Worm (Caenorhabditis elegans): ENCODE results near the gene cyn-1.

cyn-1 gene

DNA sequence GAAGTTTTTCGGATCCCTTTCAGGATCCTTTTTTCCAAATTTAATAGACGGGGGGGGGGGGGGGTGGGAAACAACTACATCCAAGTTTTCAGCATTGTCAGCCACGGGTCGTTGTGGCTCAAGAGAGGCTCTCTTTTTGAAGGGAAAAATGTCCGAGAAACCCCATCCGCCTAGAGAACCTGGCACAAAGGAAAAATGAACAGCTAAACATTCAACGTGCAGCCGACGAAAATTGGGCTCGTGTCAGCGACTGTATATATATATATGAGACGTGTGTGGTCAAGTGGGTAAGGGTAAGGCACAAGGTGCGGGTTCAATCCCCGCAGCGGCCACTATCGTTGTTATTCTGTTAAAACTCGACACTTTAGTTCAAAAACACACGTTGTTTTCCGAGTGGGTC is 2.7 kb downstream of the cyn-1 start, which contains the start of gene Y49A3A.4:
Y49A3A.4 (minus strand) TSS at position 314 of the 400 bp plus-strand sequence.
- TF ChIP-seq nhr-90 (tag; optimal IDR thresholded peaks at IDR 0.05; ENCODE audit: poor library complexity), result peak; percentile 34
- TF ChIP-seq rnt-1 (tag; optimal IDR thresholded peaks at IDR 0.05), result peak; percentile 29
- TF ChIP-seq snpc-4 (tag; optimal IDR thresholded peaks at IDR 0.05), result peak; percentile 86
- TF ChIP-seq grh-1 (GFP tag; IDR thresholded peaks at IDR 0.05), result 0 out of 2 replicates have a peak, but pooled peaks have one; percentile 9
- no peak for TF ChIP-seq fkh-4 (tag; optimal IDR thresholded peaks at IDR 0.05; ENCODE audit: borderline replicate concordance)
- TF ChIP-seq nhr-85 (tag), result peak; percentile 13
- peak; percentile 13 for TF ChIP-seq nhr-71 (tag; optimal IDR thresholded peaks at IDR 0.05)
- TF ChIP-seq nhr-19 (GFP tag; conservative IDR thresholded peaks at IDR 0.05), result peak; percentile 32; the same call in 1 of the 2 replicates
- no peak for TF ChIP-seq pag-3 (tag; optimal IDR thresholded peaks at IDR 0.05; ENCODE audit: borderline replicate concordance, insufficient read depth)

- no peak for TF ChIP-seq aly-2 (tag; optimal IDR thresholded peaks at IDR 0.05)
- TF ChIP-seq efl-3 (GFP tag; optimal IDR thresholded peaks at IDR 0.05), result no peak
- no peak for TF ChIP-seq ceh-8 (GFP tag; optimal IDR thresholded peaks at IDR 0.05)
- no peak for TF ChIP-seq tlp-1 (tag; optimal IDR thresholded peaks at IDR 0.05)
- no peak for TF ChIP-seq pax-3 (tag; optimal IDR thresholded peaks at IDR 0.05)
- TF ChIP-seq ces-1 (GFP tag; optimal IDR thresholded peaks at IDR 0.05), result no peak
- TF ChIP-seq pag-3 (tag; optimal IDR thresholded peaks at IDR 0.05; ENCODE audit: borderline replicate concordance, insufficient read depth), result no peak
- no peak for TF ChIP-seq unc-130 (tag; optimal IDR thresholded peaks at IDR 0.05)
- TF ChIP-seq egl-13 (tag; optimal IDR thresholded peaks at IDR 0.05), result no peak
- no peak for TF ChIP-seq lin-39 (tag; optimal IDR thresholded peaks at IDR 0.05)
- no peak for TF ChIP-seq xbp-1 (tag; optimal IDR thresholded peaks at IDR 0.05)
- no peak for TF ChIP-seq ets-5 (GFP tag; IDR thresholded peaks at IDR 0.05)
- no peak for TF ChIP-seq grh-1 (GFP tag; IDR thresholded peaks at IDR 0.05)
- no peak for TF ChIP-seq C34B4.2 (tag; optimal IDR thresholded peaks at IDR 0.05)
Observed at ce11 chrV:14361973-14362372, 6.1 kb downstream of the cyn-1 start.

ce11 chrV:14364586-14365248 is 8.8 kb downstream of the cyn-1 start:
- TF ChIP-seq irx-1 (tag; optimal IDR thresholded peaks at IDR 0.05) (no peak), fos-1 (tag; optimal IDR thresholded peaks at IDR 0.05) (no peak), lir-3 (tag; optimal IDR thresholded peaks at IDR 0.05; ENCODE audit: poor library complexity) (no peak), vab-15 (tag; optimal IDR thresholded peaks at IDR 0.05) (no peak), unc-30 (tag; optimal IDR thresholded peaks at IDR 0.05) (no peak), efl-3 (GFP tag; optimal IDR thresholded peaks at IDR 0.05) (no peak), hpl-2 (GFP tag; optimal IDR thresholded peaks at IDR 0.05) (no peak), mef-2 (tag; optimal IDR thresholded peaks at IDR 0.05) (no peak), lsy-2 (tag; optimal IDR thresholded peaks at IDR 0.05) (no peak), lin-39 (tag; optimal IDR thresholded peaks at IDR 0.05) (no peak), nhr-77 (tag; optimal IDR thresholded peaks at IDR 0.05) (no peak), fkh-4 (tag; optimal IDR thresholded peaks at IDR 0.05; ENCODE audit: borderline replicate concordance) (no peak), nhr-71 (tag; optimal IDR thresholded peaks at IDR 0.05) (no peak), ceh-63 (GFP tag; optimal IDR thresholded peaks at IDR 0.05) (no peak), ceh-90 (tag; optimal IDR thresholded peaks at IDR 0.05) (no peak), C16A3.4 (tag; optimal IDR thresholded peaks at IDR 0.05) (no peak), nhr-20 (tag; optimal IDR thresholded peaks at IDR 0.05) (no peak), zip-4 (GFP tag; optimal IDR thresholded peaks at IDR 0.05) (no peak)

DNA sequence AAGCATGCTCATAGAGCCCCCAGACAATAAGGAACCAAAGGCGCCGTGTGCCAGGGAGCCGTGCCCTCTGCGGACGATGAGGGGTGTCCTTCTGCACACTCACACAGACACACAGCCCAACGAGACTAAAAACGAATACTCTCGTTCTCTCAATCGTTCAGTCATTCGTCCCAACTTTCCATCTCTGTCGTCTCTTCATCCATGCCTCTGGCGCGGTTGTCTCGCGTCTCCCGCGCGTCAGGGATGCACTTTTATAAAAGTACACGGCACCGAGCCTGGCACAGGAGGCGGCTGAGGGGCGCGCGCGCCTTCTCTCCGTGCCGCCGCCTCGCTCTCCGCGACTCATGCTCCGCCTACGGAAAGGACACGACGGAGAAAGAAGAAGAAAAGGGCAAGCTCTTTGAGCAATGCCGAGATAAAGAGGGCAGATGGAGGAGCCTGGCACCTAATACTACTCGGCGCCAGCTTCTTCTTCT is 10.6 kb downstream of the cyn-1 start:
- TF ChIP-seq zag-1 (tag; optimal IDR thresholded peaks at IDR 0.05) (no peak), sptf-1 (tag; optimal IDR thresholded peaks at IDR 0.05) (no peak), pqm-1 (tag; optimal IDR thresholded peaks at IDR 0.05) (no peak), jun-1 (tag; optimal IDR thresholded peaks at IDR 0.05) (peak; percentile 60), efl-3 (GFP tag; optimal IDR thresholded peaks at IDR 0.05) (no peak), egl-27 (tag; optimal IDR thresholded peaks at IDR 0.05) (no peak), unc-130 (tag; optimal IDR thresholded peaks at IDR 0.05) (no peak), nhr-47 (tag; optimal IDR thresholded peaks at IDR 0.05) (peak; percentile 31), aly-2 (tag; optimal IDR thresholded peaks at IDR 0.05) (no peak), ceh-8 (GFP tag; optimal IDR thresholded peaks at IDR 0.05) (no peak), nhr-71 (tag; optimal IDR thresholded peaks at IDR 0.05) (no peak), nhr-20 (tag; optimal IDR thresholded peaks at IDR 0.05) (no peak), tlp-1 (tag; optimal IDR thresholded peaks at IDR 0.05) (no peak), efl-1 (optimal IDR thresholded peaks at IDR 0.05) (no peak), efl-1 (GFP tag; optimal IDR thresholded peaks at IDR 0.05 in 1 of 2) (no peak), sup-37 (GFP tag; optimal IDR thresholded peaks at IDR 0.05) (no peak), unc-98 (GFP tag; IDR thresholded peaks at IDR 0.05) (no peak), C34B4.2 (tag; optimal IDR thresholded peaks at IDR 0.05) (no peak), lin-14 (GFP tag; optimal IDR thresholded peaks at IDR 0.05) (peak; percentile 66), pax-3 (tag; optimal IDR thresholded peaks at IDR 0.05) (peak; percentile 41)

Data from whole organism, L1 larva.